Fruit fly (Drosophila melanogaster): ENCODE results near the gene alien.

Gene alien

dm6 chr2L:8980359-8980758 lies 16.8 kb downstream of the alien start, which contains the start of gene CG18662:
Gene CG18662, plus strand, starts transcription at chr2L:8980659.
- TF ChIP-seq HLH106 (tag; optimal IDR thresholded peaks at IDR 0.05) (no peak), br (GFP tag; optimal IDR thresholded peaks at IDR 0.05) (no peak), tai (GFP tag; optimal IDR thresholded peaks at IDR 0.05) (no peak), N (GFP tag; optimal IDR thresholded peaks at IDR 0.05) (no peak), lola (GFP tag; optimal IDR thresholded peaks at IDR 0.05) (no peak), woc (GFP tag; optimal IDR thresholded peaks at IDR 0.05) (no peak)

DNA sequence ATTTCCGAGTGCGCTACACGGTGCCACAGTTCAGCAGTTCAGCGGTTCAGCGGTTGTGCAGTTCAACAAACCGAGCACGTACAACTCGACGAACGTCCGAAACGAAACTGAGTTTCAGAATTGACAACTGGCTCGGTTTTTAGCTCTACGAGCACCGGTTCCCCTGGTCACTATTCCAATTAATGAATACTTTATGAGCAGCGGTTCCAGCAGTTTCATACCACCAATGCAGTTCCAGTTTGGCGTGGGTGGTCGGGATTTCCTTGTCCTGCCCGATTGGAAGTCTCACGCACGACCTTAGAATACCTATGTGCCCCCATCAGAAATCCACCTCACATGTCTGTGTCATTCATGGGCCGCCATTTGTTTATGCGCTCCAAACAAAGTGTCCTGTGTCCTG lies 21.9 kb downstream of the alien start, which contains the start of gene CG9541:
Gene CG9541 (minus strand): TSS at position 101 of the 400 bp plus-strand sequence.
- TF ChIP-seq rgr (GFP tag; optimal IDR thresholded peaks at IDR 0.05) (no peak), h (GFP tag; optimal IDR thresholded peaks at IDR 0.05) (no peak), Dif (GFP tag; optimal IDR thresholded peaks at IDR 0.05; ENCODE audit: partially characterized antibody) (no peak), Abd-B (GFP tag; optimal IDR thresholded peaks at IDR 0.05) (no peak), sv (GFP tag; optimal IDR thresholded peaks at IDR 0.05) (no peak)

DNA sequence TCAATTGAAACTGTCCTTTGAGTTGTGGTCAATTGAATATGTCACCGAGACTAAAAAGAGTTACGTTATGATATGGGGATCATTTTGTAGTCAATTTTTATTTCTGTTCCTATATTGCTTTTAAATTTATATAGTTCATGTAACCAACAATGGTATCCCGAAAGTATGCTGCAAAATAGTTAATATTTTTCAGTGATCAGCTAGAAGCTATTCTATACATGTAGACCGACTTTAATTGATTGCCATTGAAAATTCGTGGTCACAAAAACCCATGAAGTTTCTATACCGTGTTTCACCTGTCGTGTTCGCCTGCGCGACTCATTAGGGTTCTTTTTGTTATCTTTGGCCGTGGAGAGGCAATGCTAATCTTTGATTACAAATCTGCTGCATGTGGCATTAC lies 22.7 kb downstream of the alien start:
- TF ChIP-seq Myc (optimal IDR thresholded peaks at IDR 0.05) (peak; percentile 41), psq (GFP tag; optimal IDR thresholded peaks at IDR 0.05) (no peak), Hr83 (GFP tag; optimal IDR thresholded peaks at IDR 0.05; ENCODE audit: poor library complexity, severe bottlenecking) (no peak), dl (GFP tag; optimal IDR thresholded peaks at IDR 0.05; ENCODE audit: insufficient read depth in 1 of 2, partially characterized antibody in 2 of 2) (no peak), dsf (GFP tag; optimal IDR thresholded peaks at IDR 0.05; ENCODE audit: borderline replicate concordance) (no peak), Dif (GFP tag; optimal IDR thresholded peaks at IDR 0.05; ENCODE audit: partially characterized antibody) (no peak), Mio (GFP tag; optimal IDR thresholded peaks at IDR 0.05) (no peak), br (GFP tag; optimal IDR thresholded peaks at IDR 0.05) (no peak), Rel (GFP tag; optimal IDR thresholded peaks at IDR 0.05) (no peak), Rel (tag; optimal IDR thresholded peaks at IDR 0.05) (no peak), N (GFP tag; optimal IDR thresholded peaks at IDR 0.05) (peak; percentile 21), sv (GFP tag; optimal IDR thresholded peaks at IDR 0.05) (no peak), rgr (GFP tag; optimal IDR thresholded peaks at IDR 0.05) (no peak), OdsH (GFP tag; optimal IDR thresholded peaks at IDR 0.05) (no peak)

dm6 chr2L:8972905-8973304 lies 24.3 kb downstream of the alien start:
- TF ChIP-seq N (GFP tag; optimal IDR thresholded peaks at IDR 0.05) (no peak), HLH106 (tag; optimal IDR thresholded peaks at IDR 0.05) (no peak), br (GFP tag; optimal IDR thresholded peaks at IDR 0.05) (no peak), Hr78 (GFP tag; optimal IDR thresholded peaks at IDR 0.05) (no peak), pan (optimal IDR thresholded peaks at IDR 0.05) (no peak), Mio (GFP tag; optimal IDR thresholded peaks at IDR 0.05) (no peak), CG32264 (GFP tag; optimal IDR thresholded peaks at IDR 0.05) (no peak), dmrt93B (GFP tag; optimal IDR thresholded peaks at IDR 0.05) (no peak), lola (GFP tag; optimal IDR thresholded peaks at IDR 0.05) (no peak), dl (GFP tag; optimal IDR thresholded peaks at IDR 0.05; ENCODE audit: insufficient read depth in 1 of 2, partially characterized antibody in 2 of 2) (no peak), usp (GFP tag; optimal IDR thresholded peaks at IDR 0.05) (no peak), woc (GFP tag; optimal IDR thresholded peaks at IDR 0.05) (no peak)

DNA sequence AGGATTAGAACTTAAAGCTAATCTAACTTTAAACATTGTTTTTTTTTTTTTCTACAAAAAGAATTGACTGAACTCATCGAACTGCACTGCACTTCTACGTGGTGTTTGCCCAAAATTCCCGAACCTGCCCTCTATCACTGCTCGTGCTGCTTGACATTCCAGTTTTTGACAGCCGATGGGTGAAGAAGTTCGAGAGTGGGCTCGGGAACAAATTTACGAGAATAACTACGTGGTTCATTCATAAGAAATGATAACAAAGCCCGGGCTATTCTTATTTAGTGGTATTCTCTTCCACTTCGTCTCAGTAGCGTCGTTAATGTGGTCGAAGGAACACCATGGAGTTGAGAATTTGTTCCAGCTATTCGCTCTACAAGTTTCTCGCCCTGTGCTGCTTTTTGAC lies 29.9 kb downstream of the alien start, which contains the start of gene CG18088:
Gene CG18088 (plus strand): TSS at position 301 of the 400 bp plus-strand sequence.
- TF ChIP-seq Vsx2 (GFP tag; optimal IDR thresholded peaks at IDR 0.05; ENCODE audit: partially characterized antibody) (no peak), sage (GFP tag; optimal IDR thresholded peaks at IDR 0.05) (no peak), dsf (GFP tag; optimal IDR thresholded peaks at IDR 0.05; ENCODE audit: borderline replicate concordance) (no peak)

DNA sequence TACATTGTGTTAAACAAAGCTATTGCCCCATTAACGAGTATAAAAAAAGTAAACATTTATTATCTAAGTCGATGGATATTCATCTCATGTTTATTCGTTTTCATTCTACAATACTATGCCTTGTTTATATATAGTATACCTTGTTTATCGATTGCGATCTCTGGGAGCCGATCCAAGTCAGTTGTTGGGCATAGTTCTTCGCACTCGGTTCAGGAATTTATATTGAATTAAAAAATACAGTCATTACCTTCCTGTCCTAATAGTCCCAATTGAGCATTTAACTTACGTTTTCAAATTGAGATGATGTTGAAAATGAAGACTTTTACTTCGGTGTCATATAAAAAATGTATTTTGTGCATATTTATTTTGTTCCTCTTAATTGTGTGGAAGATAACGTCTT lies 32.5 kb downstream of the alien start, which contains the start of gene CG32984:
Gene CG32984 (plus strand): TSS at position 301 of the 400 bp plus-strand sequence.
- TF ChIP-seq GATAd (GFP tag; optimal IDR thresholded peaks at IDR 0.05) (no peak), dl (GFP tag; optimal IDR thresholded peaks at IDR 0.05; ENCODE audit: insufficient read depth in 1 of 2, partially characterized antibody in 2 of 2) (no peak), sage (GFP tag; optimal IDR thresholded peaks at IDR 0.05) (no peak), Mio (GFP tag; optimal IDR thresholded peaks at IDR 0.05) (no peak), CG9705 (GFP tag; optimal IDR thresholded peaks at IDR 0.05) (no peak), Hnf4 (GFP tag; optimal IDR thresholded peaks at IDR 0.05) (no peak), tai (GFP tag; optimal IDR thresholded peaks at IDR 0.05) (no peak), rgr (GFP tag; optimal IDR thresholded peaks at IDR 0.05) (no peak), Sp1 (GFP tag; optimal IDR thresholded peaks at IDR 0.05) (no peak), Rel (GFP tag; optimal IDR thresholded peaks at IDR 0.05) (no peak), Rel (tag; optimal IDR thresholded peaks at IDR 0.05) (no peak), pan (optimal IDR thresholded peaks at IDR 0.05) (no peak)

Measured in whole organism, wandering third instar larva.